Worm (Caenorhabditis elegans) whole organism, L2 larva: ENCODE results near the gene spr-2.

Experiments
- F13H6.1 ChIP-seq: sonication (generic microtip); optimal IDR thresholded peaks from 2 replicates; lab custom pipeline; 2016; ENCODE audit warnings: missing genetic modification characterization, missing compliant biosample characterization
- R02D3.7 ChIP-seq: fragments of 150-350 bp; optimal IDR thresholded peaks from 2 replicates; lab custom pipeline; 2014; ENCODE audit warnings: missing biosample characterization, missing genetic modification characterization
- Y55F3AM.14 ChIP-seq: fragments of 200-800 bp; sonication (Bioruptor generic); optimal IDR thresholded peaks from 2 replicates; lab custom pipeline; 2018; ENCODE audit warnings: mild to moderate bottlenecking, missing genetic modification characterization, missing compliant biosample characterization
- alr-1 ChIP-seq: fragments of 150-350 bp; optimal IDR thresholded peaks from 2 replicates; lab custom pipeline; 2014; ENCODE audit warnings: missing biosample characterization, missing genetic modification characterization
- blmp-1 ChIP-seq: sonication (generic microtip); optimal IDR thresholded peaks from 2 replicates; lab custom pipeline; 2017; ENCODE audit warnings: missing genetic modification characterization, mild to moderate bottlenecking, missing compliant biosample characterization, antibody characterized with exemption, moderate library complexity; ENCODE audit not compliant: insufficient read depth
- ceh-82 ChIP-seq: fragments of 150-350 bp; optimal IDR thresholded peaks from 2 replicates; lab custom pipeline; 2014; ENCODE audit warnings: missing biosample characterization, missing genetic modification characterization
- crh-2 ChIP-seq: sonication (generic microtip); optimal IDR thresholded peaks from 2 replicates; lab custom pipeline; 2017; ENCODE audit warnings: missing biosample characterization, missing genetic modification characterization
- dmd-4 ChIP-seq: sonication (generic microtip); optimal IDR thresholded peaks from 2 replicates; lab custom pipeline; 2017; ENCODE audit warnings: missing biosample characterization, missing genetic modification characterization
- egl-27 ChIP-seq: sonication (generic microtip); optimal IDR thresholded peaks from 3 replicates; lab custom pipeline; 2017; ENCODE audit warnings: missing biosample characterization, missing genetic modification reagents, missing genetic modification characterization
- elt-1 ChIP-seq: fragments of 150-350 bp; optimal IDR thresholded peaks from 2 replicates; lab custom pipeline; 2014; ENCODE audit warnings: missing biosample characterization, missing genetic modification characterization
- elt-3 ChIP-seq: sonication (generic microtip); optimal IDR thresholded peaks from 2 replicates; lab custom pipeline; 2017; ENCODE audit warnings: missing biosample characterization, missing genetic modification characterization
- fos-1 ChIP-seq: fragments of 150-350 bp; optimal IDR thresholded peaks from 2 replicates; lab custom pipeline; 2014; ENCODE audit warnings: missing biosample characterization, missing genetic modification characterization
- lin-11 ChIP-seq: fragments of 150-350 bp; sonication (generic microtip); optimal IDR thresholded peaks from 2 replicates; lab custom pipeline; 2014; ENCODE audit warnings: missing biosample characterization, missing genetic modification characterization, inconsistent platforms, mixed read lengths
- lin-13 ChIP-seq: fragments of 150-350 bp; optimal IDR thresholded peaks from 2 replicates; lab custom pipeline; 2014; ENCODE audit warnings: missing biosample characterization, missing genetic modification reagents, missing genetic modification characterization
- lin-39 ChIP-seq: fragments of 150-350 bp; optimal IDR thresholded peaks from 2 replicates; lab custom pipeline; 2014; ENCODE audit warnings: missing biosample characterization, missing genetic modification reagents, missing genetic modification characterization
- lsy-2 ChIP-seq, 2 experiments: fragments of 150-350 bp in 1 of 2; sonication (generic microtip) in 1 of 2; optimal IDR thresholded peaks; 2 replicates each; lab custom pipeline; 2014 to 2017; ENCODE audit warnings: missing biosample characterization in 2 of 2, missing genetic modification characterization in 2 of 2
- mab-5 ChIP-seq: fragments of 150-350 bp; optimal IDR thresholded peaks from 2 replicates; lab custom pipeline; 2014; ENCODE audit warnings: missing biosample characterization, missing genetic modification characterization
- mbf-1 ChIP-seq: sonication (generic microtip); optimal IDR thresholded peaks from 2 replicates; lab custom pipeline; 2017; ENCODE audit warnings: missing biosample characterization, missing genetic modification characterization
- mdl-1 ChIP-seq, 2 experiments: fragments of 150-350 bp in 1 of 2; sonication (generic microtip) in 1 of 2; optimal IDR thresholded peaks; 2 replicates each; lab custom pipeline; 2017; ENCODE audit warnings: missing biosample characterization in 2 of 2, missing genetic modification characterization in 2 of 2
- nhr-10 ChIP-seq: sonication (generic microtip); optimal IDR thresholded peaks from 2 replicates; lab custom pipeline; 2017; ENCODE audit warnings: missing biosample characterization, missing genetic modification characterization
- nhr-11 ChIP-seq: fragments of 150-350 bp; optimal IDR thresholded peaks from 2 replicates; lab custom pipeline; 2014; ENCODE audit warnings: missing biosample characterization, missing genetic modification characterization
- nhr-12 ChIP-seq: fragments of 150-350 bp; optimal IDR thresholded peaks from 2 replicates; lab custom pipeline; 2014; ENCODE audit warnings: missing biosample characterization, missing genetic modification characterization
- nhr-129 ChIP-seq: fragments of 150-350 bp; optimal IDR thresholded peaks from 2 replicates; lab custom pipeline; 2014; ENCODE audit warnings: missing biosample characterization, missing genetic modification characterization
- nhr-21 ChIP-seq: fragments of 150-350 bp; optimal IDR thresholded peaks from 2 replicates; lab custom pipeline; 2014; ENCODE audit warnings: missing biosample characterization, missing genetic modification characterization
- nhr-23 ChIP-seq: fragments of 150-350 bp; optimal IDR thresholded peaks from 2 replicates; lab custom pipeline; 2014; ENCODE audit warnings: missing biosample characterization, missing genetic modification reagents, missing genetic modification characterization
- nhr-237 ChIP-seq: fragments of 150-350 bp; optimal IDR thresholded peaks from 2 replicates; lab custom pipeline; 2014; ENCODE audit warnings: missing biosample characterization, missing genetic modification characterization
- nhr-25 ChIP-seq: fragments of 150-350 bp; sonication (generic microtip); optimal IDR thresholded peaks from 3 replicates; lab custom pipeline; 2014; ENCODE audit warnings: missing biosample characterization, missing genetic modification characterization
- nhr-6 ChIP-seq: fragments of 150-350 bp; optimal IDR thresholded peaks from 2 replicates; lab custom pipeline; 2014; ENCODE audit warnings: missing biosample characterization, missing genetic modification characterization
- nhr-77 ChIP-seq: fragments of 150-350 bp; optimal IDR thresholded peaks from 2 replicates; lab custom pipeline; 2014; ENCODE audit warnings: missing biosample characterization, missing genetic modification characterization
- peb-1 ChIP-seq: fragments of 150-350 bp; optimal IDR thresholded peaks from 2 replicates; lab custom pipeline; 2014; ENCODE audit warnings: missing biosample characterization, missing genetic modification characterization
- skn-1 ChIP-seq: sonication (generic microtip); optimal IDR thresholded peaks from 2 replicates; lab custom pipeline; 2017; ENCODE audit warnings: missing biosample characterization, missing genetic modification characterization
- sma-3 ChIP-seq: sonication (generic microtip); optimal IDR thresholded peaks from 2 replicates; lab custom pipeline; 2016; ENCODE audit warnings: missing genetic modification reagents, missing genetic modification characterization, missing compliant biosample characterization
- sma-9 ChIP-seq, 2 experiments: fragments of 150-350 bp in 1 of 2; sonication (generic microtip) in 1 of 2; optimal IDR thresholded peaks; 2 replicates each; lab custom pipeline; 2014 to 2016; ENCODE audit warnings: missing genetic modification characterization in 2 of 2, mild to moderate bottlenecking in 1 of 2, missing biosample characterization in 1 of 2, missing compliant biosample characterization in 1 of 2, missing genetic modification reagents in 1 of 2, moderate library complexity in 1 of 2
- snpc-4 ChIP-seq: fragments of 150-350 bp; optimal IDR thresholded peaks from 2 replicates; lab custom pipeline; 2014; ENCODE audit warnings: missing biosample characterization, missing genetic modification characterization
- unc-39 ChIP-seq: fragments of 150-350 bp; optimal IDR thresholded peaks from 2 replicates; lab custom pipeline; 2014; ENCODE audit warnings: missing biosample characterization, missing genetic modification characterization
- unc-55 ChIP-seq: fragments of 150-350 bp; sonication (generic microtip); optimal IDR thresholded peaks from 3 replicates; lab custom pipeline; 2014; ENCODE audit warnings: missing biosample characterization, missing genetic modification reagents, missing genetic modification characterization
- zag-1 ChIP-seq: fragments of 150-350 bp; optimal IDR thresholded peaks from 2 replicates; lab custom pipeline; 2014; ENCODE audit warnings: missing biosample characterization, missing genetic modification characterization
- ztf-1 ChIP-seq: fragments of 200-800 bp; sonication (Bioruptor generic); conservative IDR thresholded peaks from 2 replicates; pipeline ENCODE4 v1.3.6; 2022; ENCODE audit warnings: missing genetic modification characterization, missing compliant biosample characterization
- ztf-11 ChIP-seq: sonication (generic microtip); optimal IDR thresholded peaks from 2 replicates; lab custom pipeline; 2017; ENCODE audit warnings: missing biosample characterization, missing genetic modification characterization
- ztf-4 ChIP-seq: fragments of 150-350 bp; optimal IDR thresholded peaks from 2 replicates; lab custom pipeline; 2014; ENCODE audit warnings: missing biosample characterization, missing genetic modification characterization

spr-2 gene

DNA sequence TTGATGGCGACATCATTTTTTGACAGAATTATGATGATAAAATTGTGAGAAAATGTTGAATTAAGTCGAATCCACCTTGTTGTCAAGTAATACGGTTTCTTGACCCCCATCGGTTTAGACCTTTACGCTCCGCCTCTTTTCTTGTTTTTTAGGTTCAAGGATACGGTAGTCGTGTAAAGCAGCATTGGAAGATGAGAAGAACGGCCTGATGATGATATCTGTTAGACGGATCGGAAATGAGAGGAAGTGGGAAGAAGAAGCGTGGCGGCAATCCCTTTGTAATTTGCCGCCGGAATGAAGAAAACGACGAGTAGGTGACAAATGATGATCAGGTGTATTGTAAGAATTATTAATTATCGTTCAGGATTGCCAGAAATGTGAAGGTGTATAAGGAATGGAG lies 11.5 kb upstream of the spr-2 start, which contains the start of gene npax-4:
Gene npax-4, minus strand, starts transcription at position 101 of the 400 bp plus-strand sequence.
- TF ChIP-seq ztf-1 (GFP tag; lab: Robert Waterston, UW) = no peak
- TF ChIP-seq nhr-10 (tag; lab: Kevin White, UChicago) = no peak
- no peak for TF ChIP-seq zag-1 (tag; lab: Kevin White, UChicago)
- no peak for TF ChIP-seq lin-39 (tag; lab: Kevin White, UChicago)
- TF ChIP-seq nhr-21 (tag; lab: Kevin White, UChicago) = no peak
- no peak for TF ChIP-seq mbf-1
- TF ChIP-seq elt-3 = no peak
- TF ChIP-seq elt-1 = no peak
- TF ChIP-seq sma-3 (GFP tag; lab: Kevin White, UChicago) = no peak
- TF ChIP-seq nhr-11 (tag; lab: Kevin White, UChicago) = no peak
- no peak for TF ChIP-seq mdl-1 (tag; optimal IDR thresholded peaks at IDR 0.05; lab: Kevin White, UChicago)
- TF ChIP-seq sma-9 (GFP tag; optimal IDR thresholded peaks at IDR 0.05; lab: Kevin White, UChicago) = no peak
- no peak for TF ChIP-seq sma-9 (tag; optimal IDR thresholded peaks at IDR 0.05; lab: Kevin White, UChicago)
- TF ChIP-seq nhr-237 = no peak
- TF ChIP-seq skn-1 = no peak
- TF ChIP-seq fos-1 (tag; lab: Kevin White, UChicago) = no peak
- TF ChIP-seq F13H6.1 (tag; lab: Kevin White, UChicago) = no peak

DNA sequence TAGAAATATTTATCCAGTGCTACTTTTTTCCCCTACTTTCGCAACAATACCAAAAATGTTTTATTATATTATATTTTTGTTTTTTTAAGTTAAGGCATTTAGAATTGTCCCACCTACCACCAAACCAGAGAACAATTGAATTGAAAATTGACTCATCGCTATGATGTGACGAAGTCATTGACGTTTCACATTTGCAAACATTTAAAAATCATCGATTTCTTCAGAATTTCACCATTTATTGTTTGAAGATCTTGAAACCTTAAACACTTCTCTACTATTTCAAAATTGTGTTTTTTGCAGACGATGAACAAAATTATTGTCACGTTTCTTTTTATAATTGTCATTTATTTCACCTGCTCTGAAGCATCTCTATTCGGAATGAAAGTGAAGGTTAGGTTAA lies 10.1 kb upstream of the spr-2 start, which contains the start of gene C09G9.8:
Gene C09G9.8, plus strand, starts transcription at position 301 of the 400 bp plus-strand sequence.
- TF ChIP-seq elt-1 = no peak
- no peak for TF ChIP-seq nhr-12 (tag; lab: Kevin White, UChicago)
- TF ChIP-seq elt-3 = no peak
- no peak for TF ChIP-seq nhr-25 (tag; lab: Kevin White, UChicago)
- no peak for TF ChIP-seq nhr-129 (tag; lab: Kevin White, UChicago)
- TF ChIP-seq nhr-6 (tag; lab: Kevin White, UChicago) = no peak
- no peak for TF ChIP-seq ztf-4
- no peak for TF ChIP-seq nhr-77 (tag; lab: Kevin White, UChicago)
- TF ChIP-seq ztf-11 = no peak

DNA sequence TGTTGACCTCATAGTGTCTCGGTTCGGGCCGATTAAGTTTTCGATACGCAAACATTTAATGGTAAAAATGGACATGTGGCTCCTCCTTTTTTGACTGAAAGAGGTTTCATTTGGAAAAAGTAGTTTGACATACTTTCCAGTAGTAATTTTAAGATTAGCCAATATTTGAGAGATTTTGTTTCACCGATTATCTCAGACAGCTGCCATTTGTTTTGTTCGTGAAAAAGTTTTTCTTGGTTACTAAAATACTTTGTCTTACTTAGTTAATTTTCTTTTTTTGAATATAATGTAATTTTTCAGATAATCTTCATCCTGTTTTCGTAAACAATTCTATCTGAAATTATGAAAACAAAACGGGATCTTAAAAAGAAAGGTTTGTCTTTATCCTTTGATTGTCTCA lies 5.0 kb upstream of the spr-2 start, which contains the start of gene C09G9.5:
Gene C09G9.5, plus strand, starts transcription at position 301 of the 400 bp plus-strand sequence.
- TF ChIP-seq unc-39 (tag; lab: Kevin White, UChicago) (no peak), mab-5 (tag; lab: Kevin White, UChicago) (no peak), snpc-4 (tag; lab: Kevin White, UChicago) (no peak), lin-13 (GFP tag; lab: Kevin White, UChicago) (no peak), unc-55 (GFP tag; lab: Kevin White, UChicago) (no peak), skn-1 (no peak), lin-11 (tag; lab: Kevin White, UChicago) (no peak), lsy-2 (tag; optimal IDR thresholded peaks at IDR 0.05; lab: Kevin White, UChicago) (no peak), mdl-1 (tag; optimal IDR thresholded peaks at IDR 0.05; lab: Kevin White, UChicago) (no peak), nhr-6 (tag; lab: Kevin White, UChicago) (no peak), nhr-23 (no peak), ztf-4 (no peak), R02D3.7 (tag; lab: Kevin White, UChicago) (no peak), elt-1 (no peak), nhr-21 (tag; lab: Kevin White, UChicago) (no peak), peb-1 (no peak), dmd-4 (tag; lab: Kevin White, UChicago) (no peak), sma-3 (GFP tag; lab: Kevin White, UChicago) (no peak)

DNA sequence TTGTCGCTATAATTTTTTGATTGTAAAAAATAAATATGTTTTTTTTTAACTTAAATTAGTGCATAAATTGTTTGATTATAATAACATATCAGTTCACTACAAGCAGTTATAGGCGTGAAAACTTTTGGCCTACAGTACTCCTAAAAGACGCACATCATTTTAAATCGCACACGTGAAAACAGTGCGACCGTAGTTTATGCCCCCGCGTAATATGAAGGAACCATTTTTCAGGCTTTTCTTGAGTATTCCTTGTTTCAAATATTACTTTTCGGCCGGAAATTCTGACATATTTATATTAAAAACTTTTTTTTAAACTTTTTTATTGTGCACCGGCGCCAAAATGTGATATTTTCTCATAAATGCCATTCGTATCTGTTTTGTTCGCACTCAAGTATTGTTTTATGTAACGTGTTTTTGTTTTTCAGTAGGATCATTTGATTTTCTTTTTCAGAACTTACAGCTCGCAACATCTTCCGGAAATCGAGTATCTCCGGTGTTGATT lies 2.7 kb upstream of the spr-2 start, which contains the start of gene oma-1:
Gene oma-1, plus strand, starts transcription at position 452 of the 502 bp plus-strand sequence.
- no peak for TF ChIP-seq ceh-82 (tag; lab: Kevin White, UChicago)
- TF ChIP-seq F13H6.1 (tag; lab: Kevin White, UChicago) = no peak
- TF ChIP-seq nhr-10 (tag; lab: Kevin White, UChicago) = no peak
- no peak for TF ChIP-seq unc-39 (tag; lab: Kevin White, UChicago)
- TF ChIP-seq Y55F3AM.14 (GFP tag; lab: Kevin White, UChicago) = no peak
- no peak for TF ChIP-seq peb-1
- TF ChIP-seq mdl-1 (tag; optimal IDR thresholded peaks at IDR 0.05; lab: Kevin White, UChicago) = no peak
- no peak for TF ChIP-seq elt-1
- no peak for TF ChIP-seq lin-39 (tag; lab: Kevin White, UChicago)
- no peak for TF ChIP-seq nhr-23
- TF ChIP-seq nhr-25 (tag; lab: Kevin White, UChicago) = no peak
- TF ChIP-seq blmp-1 (tag; lab: Kevin White, UChicago) = no peak
- no peak for TF ChIP-seq egl-27
- TF ChIP-seq unc-55 (GFP tag; lab: Kevin White, UChicago) = no peak
- no peak for TF ChIP-seq lin-11 (tag; lab: Kevin White, UChicago)
- no peak for TF ChIP-seq crh-2
- no peak for TF ChIP-seq alr-1 (tag; lab: Kevin White, UChicago)
- TF ChIP-seq, all 48 proteins: peak for 0
